Fruit fly (Drosophila melanogaster): ENCODE measurements around the gene Sap-r.
A peak's percentile ranks its signal among the peaks of the same experiment; 100 is the strongest.

Gene Sap-r

DNA sequence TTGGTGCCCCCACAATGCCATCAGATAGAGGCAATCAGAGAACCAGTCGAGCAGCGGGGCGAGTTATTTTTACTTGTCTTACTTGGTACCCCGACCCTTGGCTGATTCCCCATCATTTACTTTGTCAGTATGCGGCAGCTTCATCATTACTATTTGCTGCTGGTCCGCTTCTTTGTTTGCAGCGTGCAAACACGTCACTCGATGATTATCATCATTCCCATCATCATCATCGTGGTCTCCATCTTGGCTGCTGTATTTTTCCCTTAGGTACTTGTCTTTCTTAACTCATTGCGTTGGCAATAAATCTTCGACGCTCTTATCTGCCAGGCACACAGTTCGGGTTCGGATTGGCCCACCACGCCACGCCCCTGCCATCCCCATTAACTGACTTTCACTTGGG lies 43.2 kb upstream of the Sap-r start (continued):
- TF ChIP-seq CG7271 (tag; optimal IDR thresholded peaks at IDR 0.05) (no peak), CG30431 (GFP tag; optimal IDR thresholded peaks at IDR 0.05) (peak; percentile 23), pros (GFP tag; optimal IDR thresholded peaks at IDR 0.05) (no peak), CG7357 (GFP tag; IDR thresholded peaks at IDR 0.05) (no peak), CG10267 (tag; optimal IDR thresholded peaks at IDR 0.05) (no peak), pita (GFP tag; optimal IDR thresholded peaks at IDR 0.05) (no peak), chif (GFP tag; optimal IDR thresholded peaks at IDR 0.05) (peak in 1 of 2 experiments; percentile 12), h (optimal IDR thresholded peaks at IDR 0.05) (no peak), Ets97D (GFP tag; optimal IDR thresholded peaks at IDR 0.05) (no peak), CG5953 (GFP tag; IDR thresholded peaks at IDR 0.05) (no peak), al (GFP tag; IDR thresholded peaks at IDR 0.05) (no peak), danr (GFP tag; IDR thresholded peaks at IDR 0.05) (no peak), pum (GFP tag; optimal IDR thresholded peaks at IDR 0.05) (no peak), Six4 (GFP tag; optimal IDR thresholded peaks at IDR 0.05) (no peak), tx (GFP tag; optimal IDR thresholded peaks at IDR 0.05) (no peak), oc (tag; optimal IDR thresholded peaks at IDR 0.05) (no peak), CG10209 (GFP tag; optimal IDR thresholded peaks at IDR 0.05) (peak; percentile 1), BtbVII (GFP tag; optimal IDR thresholded peaks at IDR 0.05) (no peak), ranshi (GFP tag; IDR thresholded peaks at IDR 0.05) (no peak), Mad (GFP tag; optimal IDR thresholded peaks at IDR 0.05) (no peak), bcd (GFP tag; optimal IDR thresholded peaks at IDR 0.05) (no peak), odd (GFP tag; optimal IDR thresholded peaks at IDR 0.05) (no peak), ttk (GFP tag; IDR thresholded peaks at IDR 0.05) (no peak), Mrtf (GFP tag; IDR thresholded peaks at IDR 0.05) (no peak)

DNA sequence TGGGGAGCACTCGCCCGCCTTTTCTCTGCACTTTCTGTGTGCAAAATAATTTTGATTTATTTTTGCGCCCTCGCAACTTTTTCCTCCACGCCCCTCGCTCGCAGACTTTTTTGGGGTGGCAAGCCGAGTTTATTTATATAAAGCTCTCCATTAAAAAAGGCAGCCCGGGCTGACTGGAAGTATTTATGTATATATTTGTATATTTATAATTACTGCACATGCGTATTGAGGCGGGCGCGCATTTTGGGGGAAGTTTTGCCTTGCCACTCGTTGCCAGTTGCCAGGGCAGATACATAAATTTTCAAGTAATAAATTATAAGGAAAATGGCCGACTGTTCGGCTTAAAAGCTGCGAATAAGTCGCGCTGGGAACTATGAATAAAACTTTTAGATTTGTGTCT lies 39.8 kb upstream of the Sap-r start:
- peak; percentile 79 for TF ChIP-seq Nf-YB (GFP tag; optimal IDR thresholded peaks at IDR 0.05)
- TF ChIP-seq ewg (GFP tag; optimal IDR thresholded peaks at IDR 0.05): peak; percentile 37
- TF ChIP-seq MTF-1 (GFP tag; optimal IDR thresholded peaks at IDR 0.05; ENCODE audit: borderline replicate concordance): no peak
- no peak for TF ChIP-seq HLH54F (GFP tag; optimal IDR thresholded peaks at IDR 0.05)
- peak; percentile 21 for TF ChIP-seq abd-A (tag; optimal IDR thresholded peaks at IDR 0.05)
- peak; percentile 43; the same call in 1 of the 2 replicates for TF ChIP-seq CG32767 (GFP tag; IDR thresholded peaks at IDR 0.05)
- no peak for TF ChIP-seq CG2129 (GFP tag; IDR thresholded peaks at IDR 0.05; ENCODE audit: partially characterized antibody)
- TF ChIP-seq Nf-YC (tag; optimal IDR thresholded peaks at IDR 0.05): peak; percentile 79
- 0 out of 2 replicates have a peak, but pooled peaks have one; percentile 12 for TF ChIP-seq crol (GFP tag; IDR thresholded peaks at IDR 0.05)
- TF ChIP-seq schlank (tag; optimal IDR thresholded peaks at IDR 0.05): no peak

DNA sequence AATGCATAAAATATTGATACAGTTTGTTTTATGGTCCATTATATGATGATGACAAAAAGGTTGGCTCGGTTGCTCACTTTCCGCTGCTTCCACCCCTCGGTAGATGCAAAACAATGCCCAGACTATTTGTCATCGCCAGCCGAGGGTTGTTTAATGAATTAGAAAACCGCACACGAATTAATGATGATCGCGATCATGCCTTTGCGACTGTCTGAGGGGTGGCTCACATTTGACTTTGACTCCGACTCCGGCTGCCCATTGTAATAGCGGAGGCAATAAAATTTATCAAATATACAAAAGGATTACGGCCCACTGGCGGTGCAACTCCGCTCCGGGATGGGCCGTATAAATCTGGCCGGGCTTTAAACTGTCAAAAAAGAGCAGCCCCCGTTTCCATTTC lies 37.2 kb upstream of the Sap-r start:
- TF ChIP-seq gcm (GFP tag; optimal IDR thresholded peaks at IDR 0.05) (no peak), hbn (GFP tag; IDR thresholded peaks at IDR 0.05; ENCODE audit: partially characterized antibody) (no peak), z (GFP tag; IDR thresholded peaks at IDR 0.05) (no peak), gsb-n (tag; optimal IDR thresholded peaks at IDR 0.05) (peak; percentile 50), TFAM (GFP tag; optimal IDR thresholded peaks at IDR 0.05) (no peak), pros (GFP tag; optimal IDR thresholded peaks at IDR 0.05) (peak; percentile 83), nerfin-2 (GFP tag; IDR thresholded peaks at IDR 0.05; ENCODE audit: partially characterized antibody) (no peak), Kr (GFP tag; optimal IDR thresholded peaks at IDR 0.05) (peak; percentile 34), D (optimal IDR thresholded peaks at IDR 0.05) (no peak), D (GFP tag; optimal IDR thresholded peaks at IDR 0.05) (peak; percentile 8), oc (tag; optimal IDR thresholded peaks at IDR 0.05) (peak; percentile 77), CG2678 (tag; optimal IDR thresholded peaks at IDR 0.05) (no peak), CG10565 (GFP tag; optimal IDR thresholded peaks at IDR 0.05) (no peak), abd-A (tag; optimal IDR thresholded peaks at IDR 0.05) (no peak), pita (GFP tag; optimal IDR thresholded peaks at IDR 0.05) (no peak), tll (GFP tag; optimal IDR thresholded peaks at IDR 0.05) (peak in 1 of 2 experiments; percentile 63), CG15601 (tag; optimal IDR thresholded peaks at IDR 0.05) (no peak), CG33213 (GFP tag; optimal IDR thresholded peaks at IDR 0.05) (no peak), kni (GFP tag; optimal IDR thresholded peaks at IDR 0.05) (peak; percentile 30), CG3838 (GFP tag; optimal IDR thresholded peaks at IDR 0.05) (no peak)
